Worm (Caenorhabditis elegans) whole organism, young adult: ENCODE data around the gene C54H2.4.

Experiments
- B0019.2 ChIP-seq: fragments of 200-800 bp; sonication (Bioruptor generic); conservative IDR thresholded peaks from 2 replicates; pipeline ENCODE4 v1.3.6; 2022; ENCODE audit warnings: missing genetic modification reagents, missing genetic modification characterization, missing compliant biosample characterization
- C06A6.2 ChIP-seq: fragments of 200-800 bp; sonication (Bioruptor generic); conservative IDR thresholded peaks from 2 replicates; pipeline ENCODE4 v1.3.6; 2022; ENCODE audit warnings: missing genetic modification characterization, missing compliant biosample characterization
- K11D2.4 ChIP-seq: fragments of 200-800 bp; sonication (Bioruptor generic); IDR thresholded peaks from 2 replicates; pipeline ENCODE4 v1.3.6; 2022; ENCODE audit warnings: missing genetic modification reagents, missing genetic modification characterization, missing compliant biosample characterization
- K12H6.12 ChIP-seq: fragments of 200-800 bp; sonication (Bioruptor generic); optimal IDR thresholded peaks from 2 replicates; lab custom pipeline; 2018; ENCODE audit warnings: mild to moderate bottlenecking, missing genetic modification characterization, missing compliant biosample characterization
- Y53G8AR.9 ChIP-seq: fragments of 200-800 bp; sonication (Bioruptor generic); conservative IDR thresholded peaks from 2 replicates; pipeline ENCODE4 v1.3.6; 2022; ENCODE audit warnings: missing genetic modification reagents, missing genetic modification characterization, missing compliant biosample characterization
- Y95B8A.8 ChIP-seq: fragments of 200-800 bp; sonication (Bioruptor generic); IDR thresholded peaks from 2 replicates; pipeline ENCODE4 v1.3.6; 2022; ENCODE audit warnings: missing genetic modification reagents, missing genetic modification characterization, missing compliant biosample characterization
- ama-1 ChIP-seq, 3 experiments: fragments of 150-350 bp in 1 of 3; sonication (generic microtip) in 2 of 3; optimal IDR thresholded peaks; 2 replicates each; lab custom pipeline; 2014 to 2018; ENCODE audit warnings: missing biosample characterization in 2 of 3, missing genetic modification characterization in 2 of 3, missing genetic modification reagents in 2 of 3
- aptf-3 ChIP-seq: fragments of 200-800 bp; sonication (Bioruptor generic); IDR thresholded peaks from 2 replicates; pipeline ENCODE4 v1.3.6; 2022; ENCODE audit warnings: missing genetic modification characterization, missing compliant biosample characterization
- atf-7 ChIP-seq: sonication (generic microtip); optimal IDR thresholded peaks from 2 replicates; lab custom pipeline; 2017; ENCODE audit warnings: mild to moderate bottlenecking, missing genetic modification characterization, missing compliant biosample characterization
- attf-5 ChIP-seq: fragments of 200-800 bp; sonication (Bioruptor generic); optimal IDR thresholded peaks from 2 replicates; lab custom pipeline; 2018; ENCODE audit warnings: mild to moderate bottlenecking, missing genetic modification characterization, missing compliant biosample characterization
- bed-2 ChIP-seq: fragments of 200-800 bp; sonication (Bioruptor generic); IDR thresholded peaks from 2 replicates; pipeline ENCODE4 v1.3.6; 2022; ENCODE audit warnings: missing genetic modification reagents, missing genetic modification characterization, missing compliant biosample characterization
- cebp-1 ChIP-seq, 2 experiments: fragments of 200-800 bp in 1 of 2; sonication (Bioruptor generic) in 1 of 2; sonication (generic microtip) in 1 of 2; IDR thresholded peaks in 1 of 2; optimal IDR thresholded peaks in 1 of 2; 2 replicates each; pipeline versions ENCODE4 v1.3.6 to Lab custom; 2017 to 2022; ENCODE audit warnings: missing compliant biosample characterization in 2 of 2, missing genetic modification characterization in 2 of 2, mild to moderate bottlenecking in 1 of 2, missing genetic modification reagents in 1 of 2, moderate library complexity in 1 of 2
- ceh-100 ChIP-seq: fragments of 200-800 bp; sonication (Bioruptor generic); IDR thresholded peaks from 2 replicates; pipeline ENCODE4 v1.3.6; 2022; ENCODE audit warnings: missing genetic modification reagents, missing genetic modification characterization, missing compliant biosample characterization
- ceh-79 ChIP-seq: sonication (generic microtip); optimal IDR thresholded peaks from 2 replicates; lab custom pipeline; 2017; ENCODE audit warnings: mild to moderate bottlenecking, missing genetic modification characterization, missing compliant biosample characterization
- dox-1 ChIP-seq: fragments of 200-800 bp; sonication (Bioruptor generic); IDR thresholded peaks from 2 replicates; pipeline ENCODE4 v1.3.6; 2022; ENCODE audit warnings: missing genetic modification reagents, missing genetic modification characterization, missing compliant biosample characterization
- egl-18 ChIP-seq: fragments of 200-800 bp; sonication (Bioruptor generic); IDR thresholded peaks from 2 replicates; pipeline ENCODE4 v1.3.6; 2022; ENCODE audit warnings: missing genetic modification reagents, missing genetic modification characterization, missing compliant biosample characterization
- ekl-4 ChIP-seq: fragments of 200-800 bp; sonication (Bioruptor generic); IDR thresholded peaks from 2 replicates; pipeline ENCODE4 v1.3.6; 2022; ENCODE audit warnings: missing genetic modification reagents, missing genetic modification characterization, missing compliant biosample characterization
- ets-4 ChIP-seq: fragments of 200-800 bp; sonication (Bioruptor generic); optimal IDR thresholded peaks from 2 replicates; lab custom pipeline; 2018; ENCODE audit warnings: mild to moderate bottlenecking, missing genetic modification characterization, missing compliant biosample characterization
- fkh-3 ChIP-seq: sonication (generic microtip); optimal IDR thresholded peaks from 2 replicates; lab custom pipeline; 2016; ENCODE audit warnings: mild to moderate bottlenecking, missing genetic modification characterization, missing compliant biosample characterization
- hmg-1.2 ChIP-seq: fragments of 200-800 bp; sonication (Bioruptor generic); IDR thresholded peaks from 2 replicates; pipeline ENCODE4 v1.3.6; 2022; ENCODE audit warnings: missing genetic modification reagents, missing genetic modification characterization, missing compliant biosample characterization
- hrde-1 ChIP-seq: sonication (generic microtip); optimal IDR thresholded peaks from 2 replicates; lab custom pipeline; 2016; ENCODE audit warnings: missing genetic modification characterization, mild to moderate bottlenecking, missing compliant biosample characterization, moderate library complexity, missing genotype, missing genetic modification reagents, borderline replicate concordance
- let-526 ChIP-seq: fragments of 200-800 bp; sonication (Bioruptor generic); IDR thresholded peaks from 2 replicates; pipeline ENCODE4 v1.3.6; 2022; ENCODE audit warnings: missing genetic modification reagents, missing genetic modification characterization, missing compliant biosample characterization
- lsy-27 ChIP-seq: sonication (generic microtip); optimal IDR thresholded peaks from 2 replicates; lab custom pipeline; 2017; ENCODE audit warnings: missing genetic modification characterization, mild to moderate bottlenecking, missing compliant biosample characterization, antibody characterized with exemption, missing genotype, borderline replicate concordance; ENCODE audit not compliant: insufficient read depth
- madf-10 ChIP-seq: sonication (generic microtip); optimal IDR thresholded peaks from 2 replicates; lab custom pipeline; 2016; ENCODE audit warnings: mild to moderate bottlenecking, missing genetic modification characterization, missing compliant biosample characterization
- mcd-1 ChIP-seq: fragments of 200-800 bp; sonication (Bioruptor generic); IDR thresholded peaks from 2 replicates; pipeline ENCODE4 v1.3.6; 2022; ENCODE audit warnings: missing genetic modification reagents, missing genetic modification characterization, missing compliant biosample characterization
- mes-4 ChIP-seq: sonication (generic microtip); optimal IDR thresholded peaks from 2 replicates; lab custom pipeline; 2016; ENCODE audit warnings: missing genotype, missing genetic modification characterization, missing compliant biosample characterization
- mxl-1 ChIP-seq: sonication (generic microtip); optimal IDR thresholded peaks from 2 replicates; lab custom pipeline; 2016; ENCODE audit warnings: missing genetic modification characterization, missing compliant biosample characterization
- nfya-2 ChIP-seq: fragments of 200-800 bp; sonication (Bioruptor generic); IDR thresholded peaks from 2 replicates; pipeline ENCODE4 v1.3.6; 2022; ENCODE audit warnings: missing genetic modification reagents, missing genetic modification characterization, missing compliant biosample characterization
- nhr-80 ChIP-seq: sonication (generic microtip); optimal IDR thresholded peaks from 2 replicates; lab custom pipeline; 2016; ENCODE audit warnings: missing genetic modification characterization, missing compliant biosample characterization
- pha-4 ChIP-seq: fragments of 150-350 bp; sonication (generic microtip); optimal IDR thresholded peaks from 2 replicates; lab custom pipeline; 2014; ENCODE audit warnings: missing biosample characterization, missing genetic modification reagents, missing genetic modification characterization
- rec-8 ChIP-seq, 2 experiments: sonication (generic microtip); optimal IDR thresholded peaks; 2 replicates each; lab custom pipeline; 2016; ENCODE audit warnings: mild to moderate bottlenecking in 2 of 2, missing genetic modification characterization in 2 of 2, missing genetic modification reagents in 2 of 2, missing genotype in 2 of 2, missing biosample characterization in 1 of 2, missing compliant biosample characterization in 1 of 2, moderate library complexity in 1 of 2
- repo-1 ChIP-seq: sonication (generic microtip); optimal IDR thresholded peaks from 2 replicates; lab custom pipeline; 2017; ENCODE audit warnings: mild to moderate bottlenecking, missing genetic modification characterization, missing compliant biosample characterization
- snpc-1.3 ChIP-seq: sonication (generic microtip); optimal IDR thresholded peaks from 2 replicates; lab custom pipeline; 2017; ENCODE audit warnings: missing genetic modification characterization, mild to moderate bottlenecking, missing compliant biosample characterization, antibody characterized with exemption, moderate library complexity, missing genotype, missing genetic modification reagents; ENCODE audit not compliant: insufficient read depth
- sptf-2 ChIP-seq: fragments of 200-800 bp; sonication (Bioruptor generic); optimal IDR thresholded peaks from 2 replicates; lab custom pipeline; 2018; ENCODE audit warnings: mild to moderate bottlenecking, missing genetic modification characterization, missing compliant biosample characterization
- tbx-9 ChIP-seq: sonication (generic microtip); optimal IDR thresholded peaks from 2 replicates; lab custom pipeline; 2016; ENCODE audit warnings: borderline replicate concordance, missing genetic modification characterization, inconsistent platforms, missing compliant biosample characterization
- unc-62 ChIP-seq: fragments of 150-350 bp; optimal IDR thresholded peaks from 2 replicates; lab custom pipeline; 2014; ENCODE audit warnings: missing biosample characterization, missing genetic modification reagents, missing genetic modification characterization
- xnd-1 ChIP-seq: sonication (generic microtip); optimal IDR thresholded peaks from 2 replicates; lab custom pipeline; 2016; ENCODE audit warnings: missing genotype, missing genetic modification reagents, missing genetic modification characterization, missing compliant biosample characterization
- zfh-2 ChIP-seq: fragments of 200-800 bp; sonication (Bioruptor generic); conservative IDR thresholded peaks from 2 replicates; pipeline ENCODE4 v1.3.6; 2022; ENCODE audit warnings: missing genetic modification reagents, missing genetic modification characterization, missing compliant biosample characterization
- ztf-18 ChIP-seq: sonication (generic microtip); optimal IDR thresholded peaks from 2 replicates; lab custom pipeline; 2016; ENCODE audit warnings: missing genotype, mild to moderate bottlenecking, missing genetic modification characterization, missing compliant biosample characterization
- ztf-22 ChIP-seq: fragments of 200-800 bp; sonication (Bioruptor generic); optimal IDR thresholded peaks from 2 replicates; lab custom pipeline; 2018; ENCODE audit warnings: mild to moderate bottlenecking, missing genetic modification characterization, moderate library complexity, missing compliant biosample characterization

Gene C54H2.4

DNA sequence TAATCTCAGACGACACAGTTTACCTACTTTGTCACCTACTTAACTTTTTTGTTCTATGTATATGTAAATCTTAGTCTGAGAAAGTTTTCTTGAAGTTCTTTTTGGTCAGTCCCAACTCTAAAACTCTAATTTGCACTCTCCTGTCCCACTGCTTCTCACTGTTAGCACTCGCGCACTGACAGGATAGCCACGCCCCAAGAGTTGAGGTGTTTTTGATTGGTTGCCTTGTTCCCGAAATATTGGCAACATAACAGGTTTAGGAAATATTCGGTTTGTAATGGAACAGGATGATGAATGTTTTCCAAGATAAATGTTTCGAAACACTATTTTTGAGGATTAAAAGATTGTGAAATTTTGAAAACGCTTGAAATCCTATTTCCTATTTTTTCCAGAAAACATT is 46.5 kb upstream of the C54H2.4 start:
- TF ChIP-seq rec-8 (tag; optimal IDR thresholded peaks at IDR 0.05; lab: Kevin White, UChicago) (no peak), cebp-1 (GFP tag; IDR thresholded peaks at IDR 0.05; lab: Robert Waterston, UW) (no peak), cebp-1 (tag; optimal IDR thresholded peaks at IDR 0.05; lab: Kevin White, UChicago) (peak; percentile 11), let-526 (GFP tag; lab: Robert Waterston, UW) (no peak), xnd-1 (no peak)

ce11 chrX:5816346-5816745 is 45.8 kb upstream of the C54H2.4 start:
- TF ChIP-seq cebp-1 (GFP tag; IDR thresholded peaks at IDR 0.05; lab: Robert Waterston, UW) = no peak
- no peak for TF ChIP-seq cebp-1 (tag; optimal IDR thresholded peaks at IDR 0.05; lab: Kevin White, UChicago)
- TF ChIP-seq attf-5 = no peak
- peak; percentile 85 for TF ChIP-seq zfh-2 (GFP tag; lab: Robert Waterston, UW)
- TF ChIP-seq sptf-2 (GFP tag; lab: Kevin White, UChicago) = no peak
- TF ChIP-seq bed-2 (GFP tag; lab: Robert Waterston, UW) = 0 out of 2 replicates have a peak, but pooled peaks have one; percentile 23
- TF ChIP-seq K12H6.12 (tag; lab: Kevin White, UChicago) = peak; percentile 17
- TF ChIP-seq aptf-3 (GFP tag; lab: Robert Waterston, UW) = 0 out of 2 replicates have a peak, but pooled peaks have one; percentile 42
- no peak for TF ChIP-seq snpc-1.3 (tag; lab: Kevin White, UChicago)
- peak; percentile 98 for TF ChIP-seq madf-10 (tag; lab: Kevin White, UChicago)
- no peak for TF ChIP-seq hrde-1
- TF ChIP-seq mcd-1 = 0 out of 2 replicates have a peak, but pooled peaks have one; percentile 7

- TF ChIP-seq ztf-18 (no peak), mxl-1 (tag; lab: Kevin White, UChicago) (no peak), ekl-4 (GFP tag; lab: Robert Waterston, UW) (no peak), atf-7 (tag; lab: Kevin White, UChicago) (no peak), ama-1 (optimal IDR thresholded peaks at IDR 0.05; lab: Kevin White, UChicago) (no peak), ama-1 (GFP tag; optimal IDR thresholded peaks at IDR 0.05; lab: Kevin White, UChicago) (no peak), Y53G8AR.9 (no peak), C06A6.2 (GFP tag; lab: Robert Waterston, UW) (no peak), B0019.2 (no peak), rec-8 (tag; optimal IDR thresholded peaks at IDR 0.05; lab: Kevin White, UChicago) (no peak), bed-2 (GFP tag; lab: Robert Waterston, UW) (no peak), nfya-2 (no peak), let-526 (GFP tag; lab: Robert Waterston, UW) (no peak), unc-62 (no peak), fkh-3 (tag; lab: Kevin White, UChicago) (no peak), mes-4 (tag; lab: Kevin White, UChicago) (no peak), Y95B8A.8 (no peak)
- TF ChIP-seq, all 124 proteins: peak for 0
These were observed 44.8 kb upstream of the C54H2.4 start for ce11 chrX:5815343-5815742.

- TF ChIP-seq ceh-100 (no peak), nhr-80 (tag; lab: Kevin White, UChicago) (peak; percentile 64), dox-1 (GFP tag; lab: Robert Waterston, UW) (peak; percentile 36; the same call in 1 of the 2 replicates)
These were observed 43.8 kb upstream of the C54H2.4 start for ce11 chrX:5814342-5814741.

DNA sequence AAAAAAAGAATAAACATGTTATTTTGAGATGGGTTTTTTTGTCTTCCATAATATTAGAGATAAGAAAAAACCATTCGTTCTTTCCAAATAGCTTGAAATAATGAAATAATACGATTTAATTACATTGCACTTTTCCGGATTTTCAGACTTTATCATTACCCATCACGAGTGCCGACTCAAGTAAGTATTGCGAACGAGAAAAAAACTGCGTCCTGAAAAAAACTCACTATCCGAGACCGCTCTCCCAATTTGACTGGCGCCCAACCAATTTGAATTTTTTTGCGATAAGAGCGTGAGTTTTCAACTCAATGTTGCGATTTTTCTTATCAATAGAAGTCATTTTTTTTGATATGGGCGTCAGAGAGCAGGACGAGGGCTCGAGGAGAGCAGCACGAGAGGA is 42.5 kb upstream of the C54H2.4 start:
- TF ChIP-seq cebp-1 (GFP tag; IDR thresholded peaks at IDR 0.05; lab: Robert Waterston, UW) (no peak), cebp-1 (tag; optimal IDR thresholded peaks at IDR 0.05; lab: Kevin White, UChicago) (peak; percentile 50), ztf-22 (GFP tag; lab: Kevin White, UChicago) (no peak), mes-4 (tag; lab: Kevin White, UChicago) (no peak), hmg-1.2 (GFP tag; lab: Robert Waterston, UW) (peak; percentile 13; the same call in 1 of the 2 replicates), ets-4 (GFP tag; lab: Kevin White, UChicago) (peak; percentile 86), pha-4 (tag; lab: Kevin White, UChicago) (peak; percentile 40), K11D2.4 (no peak), fkh-3 (tag; lab: Kevin White, UChicago) (no peak), unc-62 (peak; percentile 59), ceh-79 (tag; lab: Kevin White, UChicago) (no peak), repo-1 (tag; lab: Kevin White, UChicago) (no peak), egl-18 (GFP tag; lab: Robert Waterston, UW) (no peak), K12H6.12 (tag; lab: Kevin White, UChicago) (no peak), lsy-27 (tag; lab: Kevin White, UChicago) (no peak), ekl-4 (GFP tag; lab: Robert Waterston, UW) (no peak), tbx-9 (tag; lab: Kevin White, UChicago) (no peak)
